Fruit fly (Drosophila melanogaster) whole organism, pupa: ENCODE results near the gene CG9119.
A peak's percentile ranks its signal among the peaks of the same experiment; 100 is the strongest.

Experiments
- CG10348 ChIP-seq: fragments of 200-800 bp; sonication (Bioruptor generic); IDR thresholded peaks from 2 replicates; pipeline ENCODE4 v1.3.6; 2022; ENCODE audit warnings: missing biosample characterization, missing genetic modification characterization
- CG12605 ChIP-seq: fragments of 200-800 bp; sonication (Bioruptor generic); IDR thresholded peaks from 2 replicates; pipeline ENCODE4 v1.3.6; 2022; ENCODE audit warnings: missing biosample characterization, missing genetic modification characterization
- CG13204 ChIP-seq: fragments of 200-800 bp; sonication (Bioruptor generic); optimal IDR thresholded peaks from 2 replicates; lab custom pipeline; 2018; ENCODE audit warnings: missing biosample characterization, mild to moderate bottlenecking, missing genetic modification characterization, moderate library complexity
- CG14655 ChIP-seq: fragments of 200-800 bp; sonication (Bioruptor generic); optimal IDR thresholded peaks from 3 replicates; lab custom pipeline; 2017; ENCODE audit warnings: mild to moderate bottlenecking, missing biosample characterization, missing genetic modification reagents, missing genetic modification characterization
- CG15710 ChIP-seq: fragments of 200-800 bp; sonication (Bioruptor generic); optimal IDR thresholded peaks from 2 replicates; lab custom pipeline; 2018; ENCODE audit warnings: missing biosample characterization, mild to moderate bottlenecking, missing genetic modification characterization, moderate library complexity
- CG17806 ChIP-seq: fragments of 200-800 bp; sonication (Bioruptor generic); optimal IDR thresholded peaks from 2 replicates; lab custom pipeline; 2018; ENCODE audit warnings: missing biosample characterization, mild to moderate bottlenecking, missing genetic modification characterization, moderate library complexity
- CG32121 ChIP-seq: fragments of 200-800 bp; sonication (Bioruptor generic); IDR thresholded peaks from 2 replicates; pipeline ENCODE4 v1.3.6; 2022; ENCODE audit warnings: missing biosample characterization, missing genetic modification characterization
- CG34367 ChIP-seq: fragments of 200-800 bp; sonication (Bioruptor generic); optimal IDR thresholded peaks from 2 replicates; lab custom pipeline; 2018; ENCODE audit warnings: missing biosample characterization, mild to moderate bottlenecking, missing genetic modification characterization
- CG4496 ChIP-seq: fragments of 200-800 bp; sonication (Bioruptor generic); IDR thresholded peaks from 3 replicates; pipeline ENCODE4 v1.3.6; 2022; ENCODE audit warnings: missing biosample characterization, missing genetic modification characterization
- CG8159 ChIP-seq: fragments of 200-800 bp; sonication (Bioruptor generic); optimal IDR thresholded peaks from 3 replicates; lab custom pipeline; 2018; ENCODE audit warnings: missing biosample characterization, mild to moderate bottlenecking, missing genetic modification characterization, moderate library complexity
- CG8301 ChIP-seq: fragments of 200-800 bp; sonication (Bioruptor generic); optimal IDR thresholded peaks from 2 replicates; lab custom pipeline; 2018; ENCODE audit warnings: missing biosample characterization, mild to moderate bottlenecking, missing genetic modification characterization
- CG9948 ChIP-seq: fragments of 200-800 bp; sonication (Bioruptor generic); optimal IDR thresholded peaks from 2 replicates; lab custom pipeline; 2018; ENCODE audit warnings: missing biosample characterization, mild to moderate bottlenecking, missing genetic modification characterization, moderate library complexity
- D1 ChIP-seq: fragments of 200-800 bp; sonication (Bioruptor generic); optimal IDR thresholded peaks from 2 replicates; lab custom pipeline; 2018; ENCODE audit warnings: missing biosample characterization, mild to moderate bottlenecking, missing genetic modification characterization, moderate library complexity
- EcR ChIP-seq: fragments of 200-800 bp; sonication (Bioruptor generic); optimal IDR thresholded peaks from 3 replicates; lab custom pipeline; 2019; ENCODE audit warnings: missing biosample characterization, missing genetic modification characterization, mild to moderate bottlenecking, moderate library complexity, missing genetic modification reagents
- Ets98B ChIP-seq: fragments of 200-800 bp; sonication (Bioruptor generic); IDR thresholded peaks from 2 replicates; pipeline ENCODE4 v1.3.6; 2022; ENCODE audit warnings: missing biosample characterization, missing genetic modification characterization
- Pif1A ChIP-seq: fragments of 200-800 bp; sonication (Bioruptor generic); optimal IDR thresholded peaks from 3 replicates; lab custom pipeline; 2016; ENCODE audit warnings: missing biosample characterization, missing genetic modification characterization
- Pif1B ChIP-seq: fragments of 200-800 bp; sonication (Bioruptor generic); optimal IDR thresholded peaks from 3 replicates; lab custom pipeline; 2016; ENCODE audit warnings: missing biosample characterization, missing genetic modification characterization
- Snoo ChIP-seq: fragments of 200-800 bp; sonication (Bioruptor generic); optimal IDR thresholded peaks from 3 replicates; lab custom pipeline; 2017; ENCODE audit warnings: missing biosample characterization, mild to moderate bottlenecking, missing genetic modification characterization, inconsistent platforms
- fd96Ca ChIP-seq: fragments of 200-800 bp; sonication (Bioruptor generic); IDR thresholded peaks from 3 replicates; pipeline ENCODE4 v1.3.6; 2022; ENCODE audit warnings: missing biosample characterization, missing genetic modification characterization
- gl ChIP-seq: fragments of 200-800 bp; sonication (Bioruptor generic); optimal IDR thresholded peaks from 2 replicates; lab custom pipeline; 2018; ENCODE audit warnings: missing biosample characterization, mild to moderate bottlenecking, missing genetic modification characterization
- rn ChIP-seq: fragments of 200-800 bp; sonication (Bioruptor generic); IDR thresholded peaks from 2 replicates; pipeline ENCODE4 v1.3.6; 2022; ENCODE audit warnings: missing biosample characterization, missing genetic modification characterization

The CG9119 gene

dm6 chr3L:1195202-1195601, 9.4 kb downstream of the CG9119 start, which contains the start of gene LysX:
TSS of gene LysX (minus strand) at chr3L:1195302.
- TF ChIP-seq CG15710 (tag; lab: Kevin White, UChicago) (no peak), rn (GFP tag; lab: Robert Waterston, UW) (no peak), gl (no peak), Pif1A (GFP tag; lab: Kevin White, UChicago) (no peak), Ets98B (GFP tag; lab: Robert Waterston, UW) (no peak), CG32121 (GFP tag; lab: Robert Waterston, UW) (no peak), CG8159 (no peak), CG12605 (no peak), Snoo (tag; lab: Kevin White, UChicago) (no peak), CG13204 (GFP tag; lab: Kevin White, UChicago) (no peak)

- TF ChIP-seq fd96Ca (GFP tag; lab: Robert Waterston, UW) (no peak), Pif1B (GFP tag; lab: Kevin White, UChicago) (no peak), rn (GFP tag; lab: Robert Waterston, UW) (no peak), Pif1A (GFP tag; lab: Kevin White, UChicago) (no peak), D1 (tag; lab: Kevin White, UChicago) (no peak), CG14655 (GFP tag; lab: Kevin White, UChicago) (no peak), CG17806 (tag; lab: Kevin White, UChicago) (no peak), Snoo (tag; lab: Kevin White, UChicago) (no peak), CG8159 (no peak)
Measured at dm6 chr3L:1193123-1193844, 11.3 kb downstream of the CG9119 start, which contains the start of gene Trhn. TSS of gene Trhn (minus strand) at chr3L:1193173.

- TF ChIP-seq CG13204 (GFP tag; lab: Kevin White, UChicago) = peak; percentile 38
- no peak for TF ChIP-seq D1 (tag; lab: Kevin White, UChicago)
- TF ChIP-seq CG34367 = no peak
- TF ChIP-seq EcR (GFP tag; lab: Kevin White, UChicago) = peak; percentile 10
- TF ChIP-seq CG15710 (tag; lab: Kevin White, UChicago) = no peak
- TF ChIP-seq Snoo (tag; lab: Kevin White, UChicago) = no peak
- TF ChIP-seq CG4496 (GFP tag; lab: Robert Waterston, UW) = no peak
- peak; percentile 13 for TF ChIP-seq CG14655 (GFP tag; lab: Kevin White, UChicago)
- TF ChIP-seq CG12605 = no peak
- TF ChIP-seq gl = peak; percentile 64
Measured at dm6 chr3L:1188936-1189659, 15.5 kb downstream of the CG9119 start, which contains the start of gene CG13912. TSS of gene CG13912 (plus strand) at chr3L:1189588.

- TF ChIP-seq Pif1B (GFP tag; lab: Kevin White, UChicago) (no peak), CG17806 (tag; lab: Kevin White, UChicago) (no peak), rn (GFP tag; lab: Robert Waterston, UW) (no peak), CG14655 (GFP tag; lab: Kevin White, UChicago) (no peak), EcR (GFP tag; lab: Kevin White, UChicago) (no peak), Ets98B (GFP tag; lab: Robert Waterston, UW) (peak; percentile 17; the same call in 1 of the 2 replicates), fd96Ca (GFP tag; lab: Robert Waterston, UW) (peak; percentile 49; the same call in 1 of the 3 replicates), gl (no peak), CG12605 (no peak), Pif1A (GFP tag; lab: Kevin White, UChicago) (no peak), CG8159 (peak; percentile 12), CG15710 (tag; lab: Kevin White, UChicago) (peak; percentile 46), CG10348 (GFP tag; lab: Robert Waterston, UW) (no peak)
Measured at dm6 chr3L:1183467-1183866, 21.1 kb downstream of the CG9119 start.

dm6 chr3L:1178115-1178583, 26.4 kb downstream of the CG9119 start:
- TF ChIP-seq CG17806 (tag; lab: Kevin White, UChicago) (peak; percentile 35), CG9948 (tag; lab: Kevin White, UChicago) (peak; percentile 40), CG12605 (peak; percentile 63), CG10348 (GFP tag; lab: Robert Waterston, UW) (no peak), CG8159 (peak; percentile 65), rn (GFP tag; lab: Robert Waterston, UW) (peak; percentile 48; the same call in 1 of the 2 replicates), Pif1B (GFP tag; lab: Kevin White, UChicago) (no peak), Pif1A (GFP tag; lab: Kevin White, UChicago) (peak; percentile 49), CG13204 (GFP tag; lab: Kevin White, UChicago) (peak; percentile 70), CG15710 (tag; lab: Kevin White, UChicago) (peak; percentile 71), Snoo (tag; lab: Kevin White, UChicago) (peak; percentile 30), CG8301 (tag; lab: Kevin White, UChicago) (peak; percentile 57), D1 (tag; lab: Kevin White, UChicago) (no peak), CG32121 (GFP tag; lab: Robert Waterston, UW) (peak; percentile 77; the same call in 1 of the 2 replicates), fd96Ca (GFP tag; lab: Robert Waterston, UW) (peak; percentile 80), EcR (GFP tag; lab: Kevin White, UChicago) (peak; percentile 18), Ets98B (GFP tag; lab: Robert Waterston, UW) (peak; percentile 71), CG4496 (GFP tag; lab: Robert Waterston, UW) (peak; percentile 82), CG34367 (peak; percentile 79), gl (peak; percentile 84), CG14655 (GFP tag; lab: Kevin White, UChicago) (peak; percentile 72)
